Fruit fly (Drosophila melanogaster) S2 (cell line): ENCODE measurements around the gene Srr.

ENCODE experiments used
- CG8478 ChIP-seq: fragments of >200 bp; optimal IDR thresholded peaks from 2 replicates; lab custom pipeline; 2018
- CTCF ChIP-seq, 2 experiments: fragments of >200 bp; optimal IDR thresholded peaks; 2 replicates each; lab custom pipeline; 2018

The Srr gene

DNA sequence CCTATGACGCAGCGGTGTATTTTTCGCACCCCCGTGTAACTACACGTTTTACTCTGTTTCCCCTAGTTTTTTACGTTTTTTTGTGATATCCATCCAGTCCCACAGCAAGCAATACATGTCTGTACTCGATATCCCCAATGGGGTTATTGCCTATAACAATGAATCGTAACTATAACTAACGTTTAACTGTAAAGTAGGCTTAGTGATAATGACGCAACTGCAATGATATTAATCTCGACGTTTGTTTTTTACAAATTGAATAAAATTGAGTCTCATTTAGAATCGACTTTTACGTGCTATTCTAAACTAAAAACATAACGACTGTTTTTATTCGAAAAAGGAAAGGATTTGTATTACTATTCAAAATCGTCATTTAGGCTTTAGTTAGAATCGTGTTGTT lies 51.8 kb downstream of the Srr start:
- no peak for TF ChIP-seq CTCF (optimal IDR thresholded peaks at IDR 0.05; lab: Kevin White, UChicago)
- no peak for TF ChIP-seq CG8478 (lab: Kevin White, UChicago)
